Fruit fly (Drosophila melanogaster): ENCODE measurements around the gene CG16959.

dm6 chr3L:15104849-15105555 lies 20.1 kb downstream of the CG16959 start:
- TF ChIP-seq CG8478 (optimal IDR thresholded peaks at IDR 0.05) (no peak), psq (optimal IDR thresholded peaks at IDR 0.05) (no peak), pan (optimal IDR thresholded peaks at IDR 0.05) (no peak)
